Worm (Caenorhabditis elegans): Measurements from ENCODE around the gene thn-4.

ce11 chrV:16902726-16903125 lies 31.4 kb upstream of the thn-4 start, which contains the start of gene srd-68:
- TF ChIP-seq nhr-12 (tag; optimal IDR thresholded peaks at IDR 0.05) (no peak), R02D3.7 (tag; optimal IDR thresholded peaks at IDR 0.05) (no peak), nhr-23 (tag; optimal IDR thresholded peaks at IDR 0.05) (no peak), mbf-1 (tag; optimal IDR thresholded peaks at IDR 0.05) (no peak), nhr-11 (tag; optimal IDR thresholded peaks at IDR 0.05) (no peak), crh-2 (tag; optimal IDR thresholded peaks at IDR 0.05) (no peak), unc-62 (GFP tag; optimal IDR thresholded peaks at IDR 0.05) (no peak), lin-13 (GFP tag; optimal IDR thresholded peaks at IDR 0.05) (no peak), alr-1 (tag; optimal IDR thresholded peaks at IDR 0.05) (no peak), ama-1 (optimal IDR thresholded peaks at IDR 0.05) (no peak), ztf-1 (GFP tag; conservative IDR thresholded peaks at IDR 0.05) (no peak), ztf-11 (tag; optimal IDR thresholded peaks at IDR 0.05) (no peak), C34F6.9 (tag; optimal IDR thresholded peaks at IDR 0.05) (no peak)
